Fruit fly (Drosophila melanogaster): ENCODE data around the gene CG14879.

dm6 chr3R:16396565-16396964, 47.5 kb upstream of the CG14879 start:
- TF ChIP-seq CG10267 (tag; optimal IDR thresholded peaks at IDR 0.05) (no peak), CG3163 (GFP tag; optimal IDR thresholded peaks at IDR 0.05) (no peak), Lpt (GFP tag; optimal IDR thresholded peaks at IDR 0.05) (no peak), CG1647 (GFP tag; optimal IDR thresholded peaks at IDR 0.05) (no peak), en (GFP tag; optimal IDR thresholded peaks at IDR 0.05) (no peak), nerfin-2 (GFP tag; IDR thresholded peaks at IDR 0.05; ENCODE audit: partially characterized antibody) (no peak), Scr (GFP tag; IDR thresholded peaks at IDR 0.05; ENCODE audit: partially characterized antibody) (no peak)
